Fruit fly (Drosophila melanogaster): ENCODE data around the gene CG13101.

Gene CG13101

dm6 chr2L:8937837-8938413, 46.7 kb downstream of the CG13101 start (continued):
- TF ChIP-seq CG10366 (GFP tag; IDR thresholded peaks at IDR 0.05) (no peak), YL-1 (GFP tag; optimal IDR thresholded peaks at IDR 0.05) (no peak), nmo (GFP tag; optimal IDR thresholded peaks at IDR 0.05) (no peak), CG31441 (GFP tag; IDR thresholded peaks at IDR 0.05) (no peak), Hmr (GFP tag; optimal IDR thresholded peaks at IDR 0.05) (peak; percentile 22), CG15514 (GFP tag; optimal IDR thresholded peaks at IDR 0.05) (peak; percentile 34), HHEX (GFP tag; optimal IDR thresholded peaks at IDR 0.05) (no peak), CG14014 (GFP tag; IDR thresholded peaks at IDR 0.05) (no peak; the same call in 1 of the 2 replicates), CG14050 (GFP tag; IDR thresholded peaks at IDR 0.05) (no peak), CG7357 (GFP tag; IDR thresholded peaks at IDR 0.05) (no peak), Blimp-1 (GFP tag; optimal IDR thresholded peaks at IDR 0.05) (peak; percentile 34), CG12769 (tag; optimal IDR thresholded peaks at IDR 0.05) (peak; percentile 21), CG7963 (GFP tag; IDR thresholded peaks at IDR 0.05; ENCODE audit: partially characterized antibody) (no peak), Chrac-16 (GFP tag; optimal IDR thresholded peaks at IDR 0.05) (no peak), pzg (GFP tag; optimal IDR thresholded peaks at IDR 0.05) (no peak)

- no peak for TF ChIP-seq btn (GFP tag; optimal IDR thresholded peaks at IDR 0.05)
- TF ChIP-seq Myb (GFP tag; optimal IDR thresholded peaks at IDR 0.05), result peak; percentile 37
- peak; percentile 85 for TF ChIP-seq CoRest (tag; optimal IDR thresholded peaks at IDR 0.05)
- peak; percentile 61 for TF ChIP-seq mam (GFP tag; optimal IDR thresholded peaks at IDR 0.05)
- TF ChIP-seq CG10959 (GFP tag; IDR thresholded peaks at IDR 0.05), result no peak
- TF ChIP-seq vvl (GFP tag; IDR thresholded peaks at IDR 0.05), result peak; percentile 65
- peak; percentile 60 for TF ChIP-seq sisA (GFP tag; IDR thresholded peaks at IDR 0.05)
- TF ChIP-seq CG11723 (GFP tag; optimal IDR thresholded peaks at IDR 0.05), result peak; percentile 33
- no peak for TF ChIP-seq CG4360 (GFP tag; IDR thresholded peaks at IDR 0.05)
- peak; percentile 42; the same call in 1 of the 2 replicates for TF ChIP-seq CG11247 (GFP tag; IDR thresholded peaks at IDR 0.05)
- peak; percentile 69 for TF ChIP-seq ftz-f1 (GFP tag; optimal IDR thresholded peaks at IDR 0.05)
- peak; percentile 17 for TF ChIP-seq CG15601 (tag; optimal IDR thresholded peaks at IDR 0.05)
- no peak for TF ChIP-seq CkIIα-i1 (GFP tag; IDR thresholded peaks at IDR 0.05)
- no peak for TF ChIP-seq Dip2 (GFP tag; IDR thresholded peaks at IDR 0.05)
- peak; percentile 37 for TF ChIP-seq CG8281 (tag; optimal IDR thresholded peaks at IDR 0.05)
- peak; percentile 43; the same call in 1 of the 2 replicates for TF ChIP-seq Ada2b (GFP tag; IDR thresholded peaks at IDR 0.05)
- peak; percentile 45; the same call in 1 of the 2 replicates for TF ChIP-seq ara (GFP tag; IDR thresholded peaks at IDR 0.05)
- TF ChIP-seq CG17385 (GFP tag; optimal IDR thresholded peaks at IDR 0.05), result peak; percentile 76
- TF ChIP-seq schlank (tag; optimal IDR thresholded peaks at IDR 0.05), result peak; percentile 50
- peak; percentile 66 for TF ChIP-seq CG12769 (tag; optimal IDR thresholded peaks at IDR 0.05)
- no peak for TF ChIP-seq CG2199 (GFP tag; IDR thresholded peaks at IDR 0.05)
- no peak for TF ChIP-seq h (optimal IDR thresholded peaks at IDR 0.05)
- peak; percentile 78 for TF ChIP-seq fd3F (GFP tag; optimal IDR thresholded peaks at IDR 0.05)
- no peak for TF ChIP-seq Hr39 (optimal IDR thresholded peaks at IDR 0.05)
- peak; percentile 55 for TF ChIP-seq tio (GFP tag; optimal IDR thresholded peaks at IDR 0.05)
- no peak for TF ChIP-seq ato (GFP tag; IDR thresholded peaks at IDR 0.05; ENCODE audit: partially characterized antibody)
- TF ChIP-seq mld (GFP tag; IDR thresholded peaks at IDR 0.05; ENCODE audit: partially characterized antibody), result no peak
- peak; percentile 44; the same call in 1 of the 3 replicates for TF ChIP-seq CG14050 (GFP tag; IDR thresholded peaks at IDR 0.05)
- TF ChIP-seq C15 (GFP tag; IDR thresholded peaks at IDR 0.05), result 0 out of 3 replicates have a peak, but pooled peaks have one; percentile 50
- TF ChIP-seq CG7928 (GFP tag; optimal IDR thresholded peaks at IDR 0.05), result peak; percentile 15
- no peak for TF ChIP-seq chinmo (GFP tag; IDR thresholded peaks at IDR 0.05; ENCODE audit: partially characterized antibody)
- 0 out of 3 replicates have a peak, but pooled peaks have one; percentile 47 for TF ChIP-seq CG3726 (GFP tag; IDR thresholded peaks at IDR 0.05)
- TF ChIP-seq lbe (GFP tag; optimal IDR thresholded peaks at IDR 0.05), result peak; percentile 40
- no peak for TF ChIP-seq CG33213 (GFP tag; optimal IDR thresholded peaks at IDR 0.05)
- TF ChIP-seq CG15073 (GFP tag; optimal IDR thresholded peaks at IDR 0.05), result no peak
- TF ChIP-seq CG18476 (GFP tag; optimal IDR thresholded peaks at IDR 0.05), result peak; percentile 55
- TF ChIP-seq ERR (GFP tag; optimal IDR thresholded peaks at IDR 0.05), result no peak
These were observed 47.7 kb downstream of the CG13101 start, which contains the start of gene Tsp29Fb for dm6 chr2L:8937003-8937402. TSS of gene Tsp29Fb (plus strand) at chr2L:8937390.
